Worm (Caenorhabditis elegans) whole organism, L2 larva: ENCODE results near the gene Y56A3A.33.

ENCODE experiments used
- blmp-1 ChIP-seq: sonication (generic microtip); optimal IDR thresholded peaks from 2 replicates; lab custom pipeline; 2017; ENCODE audit warnings: missing genetic modification characterization, mild to moderate bottlenecking, missing compliant biosample characterization, antibody characterized with exemption, moderate library complexity; ENCODE audit not compliant: insufficient read depth
- elt-3 ChIP-seq: sonication (generic microtip); optimal IDR thresholded peaks from 2 replicates; lab custom pipeline; 2017; ENCODE audit warnings: missing biosample characterization, missing genetic modification characterization
- unc-55 ChIP-seq: fragments of 150-350 bp; sonication (generic microtip); optimal IDR thresholded peaks from 3 replicates; lab custom pipeline; 2014; ENCODE audit warnings: missing biosample characterization, missing genetic modification reagents, missing genetic modification characterization
- unc-62 ChIP-seq: fragments of 150-350 bp; optimal IDR thresholded peaks from 2 replicates; lab custom pipeline; 2014; ENCODE audit warnings: missing biosample characterization, missing genetic modification reagents, missing genetic modification characterization
- zag-1 ChIP-seq: fragments of 150-350 bp; optimal IDR thresholded peaks from 2 replicates; lab custom pipeline; 2014; ENCODE audit warnings: missing biosample characterization, missing genetic modification characterization
- ztf-11 ChIP-seq: sonication (generic microtip); optimal IDR thresholded peaks from 2 replicates; lab custom pipeline; 2017; ENCODE audit warnings: missing biosample characterization, missing genetic modification characterization

- TF ChIP-seq blmp-1: no peak
- TF ChIP-seq elt-3 (tag; lab: Kevin White, UChicago): no peak
- TF ChIP-seq ztf-11: no peak
- TF ChIP-seq unc-62 (GFP tag; lab: Kevin White, UChicago): no peak
- no peak for TF ChIP-seq zag-1 (tag; lab: Kevin White, UChicago)
- TF ChIP-seq unc-55 (GFP tag; lab: Kevin White, UChicago): no peak
Measured at ce11 chrIII:11982474-11982873, 20.3 kb downstream of the Y56A3A.33 start.
